Fruit fly (Drosophila melanogaster): ENCODE results near the gene CG15719.

DNA sequence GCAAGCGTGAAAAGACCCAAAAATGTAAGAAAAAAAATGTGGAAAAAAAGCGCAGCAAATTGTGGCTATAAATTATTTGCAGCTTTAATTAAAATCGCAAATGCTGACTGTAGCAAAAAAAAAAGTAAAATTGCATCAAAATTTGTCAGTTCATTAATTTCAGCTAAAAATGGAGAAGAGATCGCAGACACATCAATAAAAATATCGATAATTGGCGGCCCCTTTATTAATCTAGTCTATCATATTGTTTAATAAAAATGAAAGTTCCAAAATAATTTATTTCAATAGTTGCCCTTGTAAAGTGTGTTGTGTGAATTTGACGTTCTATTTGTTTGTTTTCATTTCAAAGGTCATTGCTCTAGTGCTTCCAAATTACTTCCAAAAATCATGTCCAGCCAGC, 20.5 kb downstream of the CG15719 start, which contains the start of gene CG32643:
- no peak for TF ChIP-seq CG10348 (GFP tag; IDR thresholded peaks at IDR 0.05)
- no peak for TF ChIP-seq D1 (tag; optimal IDR thresholded peaks at IDR 0.05)

All from whole organism, pupa.